Worm (Caenorhabditis elegans) whole organism, young adult: ENCODE data around the gene C55A1.1.

Source experiments
- unc-62 ChIP-seq: fragments of 150-350 bp; optimal IDR thresholded peaks from 2 replicates; lab custom pipeline; 2014; ENCODE audit warnings: missing biosample characterization, missing genetic modification reagents, missing genetic modification characterization
- ztf-18 ChIP-seq: sonication (generic microtip); optimal IDR thresholded peaks from 2 replicates; lab custom pipeline; 2016; ENCODE audit warnings: missing genotype, mild to moderate bottlenecking, missing genetic modification characterization, missing compliant biosample characterization

- TF ChIP-seq ztf-18 (tag; lab: Kevin White, UChicago) = no peak
- no peak for TF ChIP-seq unc-62 (GFP tag; lab: Kevin White, UChicago)
Measured at ce11 chrV:15644575-15644974, 23.0 kb downstream of the C55A1.1 start, which contains the start of gene str-23.
